Fruit fly (Drosophila melanogaster): ENCODE data around the gene CG17186.
A peak's percentile ranks its signal among the peaks of the same experiment; 100 is the strongest.

The CG17186 gene

dm6 chr3R:19908863-19909343 lies 31.6 kb upstream of the CG17186 start (continued):
- TF ChIP-seq vfl (GFP tag; optimal IDR thresholded peaks at IDR 0.05) (peak; percentile 82), CG8089 (GFP tag; optimal IDR thresholded peaks at IDR 0.05) (peak; percentile 81), cad (GFP tag; optimal IDR thresholded peaks at IDR 0.05) (no peak), Ada2b (GFP tag; IDR thresholded peaks at IDR 0.05) (peak; percentile 90), lola (GFP tag; optimal IDR thresholded peaks at IDR 0.05) (peak in 1 of 3 experiments; percentile 11), abd-A (tag; optimal IDR thresholded peaks at IDR 0.05) (no peak), aop (GFP tag; IDR thresholded peaks at IDR 0.05) (no peak), sr (GFP tag; IDR thresholded peaks at IDR 0.05) (peak; percentile 43; the same call in 2 of the 3 replicates), CG13775 (GFP tag; optimal IDR thresholded peaks at IDR 0.05) (peak; percentile 68), nerfin-1 (tag; optimal IDR thresholded peaks at IDR 0.05) (no peak), az2 (GFP tag; optimal IDR thresholded peaks at IDR 0.05) (peak; percentile 89), CG14965 (GFP tag; optimal IDR thresholded peaks at IDR 0.05; ENCODE audit: borderline replicate concordance) (no peak), peb (GFP tag; IDR thresholded peaks at IDR 0.05) (peak; percentile 67), CG13424 (tag; optimal IDR thresholded peaks at IDR 0.05) (peak; percentile 63), so (GFP tag; IDR thresholded peaks at IDR 0.05) (peak; percentile 77), Tbp (GFP tag; optimal IDR thresholded peaks at IDR 0.05) (no peak), gsb-n (tag; optimal IDR thresholded peaks at IDR 0.05) (peak; percentile 71), YL-1 (GFP tag; optimal IDR thresholded peaks at IDR 0.05) (no peak), h (optimal IDR thresholded peaks at IDR 0.05) (no peak), CG2199 (GFP tag; IDR thresholded peaks at IDR 0.05) (peak; percentile 73; the same call in 1 of the 3 replicates), repo (GFP tag; optimal IDR thresholded peaks at IDR 0.05) (peak; percentile 67), nerfin-2 (GFP tag; IDR thresholded peaks at IDR 0.05; ENCODE audit: partially characterized antibody) (no peak), gcm2 (GFP tag; optimal IDR thresholded peaks at IDR 0.05) (peak; percentile 56), ftz-f1 (GFP tag; optimal IDR thresholded peaks at IDR 0.05) (no peak), CG8281 (tag; optimal IDR thresholded peaks at IDR 0.05) (peak; percentile 34), CG2202 (tag; optimal IDR thresholded peaks at IDR 0.05) (peak; percentile 40), CG33557 (GFP tag; optimal IDR thresholded peaks at IDR 0.05) (no peak), BtbVII (GFP tag; optimal IDR thresholded peaks at IDR 0.05) (peak; percentile 70), CG30431 (GFP tag; optimal IDR thresholded peaks at IDR 0.05) (peak; percentile 72), Chrac-16 (GFP tag; optimal IDR thresholded peaks at IDR 0.05) (peak; percentile 79), sna (GFP tag; IDR thresholded peaks at IDR 0.05; ENCODE audit: partially characterized antibody) (no peak), ATbp (GFP tag; optimal IDR thresholded peaks at IDR 0.05) (peak; percentile 82), CG10431 (GFP tag; optimal IDR thresholded peaks at IDR 0.05) (no peak), hb (GFP tag; IDR thresholded peaks at IDR 0.05; ENCODE audit: partially characterized antibody) (no peak), Opbp (GFP tag; IDR thresholded peaks at IDR 0.05; ENCODE audit: partially characterized antibody) (no peak; the same call in 2 of the 3 replicates), Kr (GFP tag; optimal IDR thresholded peaks at IDR 0.05) (no peak), CG15696 (tag; optimal IDR thresholded peaks at IDR 0.05) (no peak), CG7839 (tag; optimal IDR thresholded peaks at IDR 0.05) (peak; percentile 78), CkIIα-i1 (GFP tag; IDR thresholded peaks at IDR 0.05) (0 out of 2 replicates have a peak, but pooled peaks have one; percentile 23), CG14860 (GFP tag; IDR thresholded peaks at IDR 0.05; ENCODE audit: partially characterized antibody) (no peak), Max (GFP tag; optimal IDR thresholded peaks at IDR 0.05) (peak; percentile 54), CG12942 (GFP tag; optimal IDR thresholded peaks at IDR 0.05) (peak; percentile 78), scrt (GFP tag; optimal IDR thresholded peaks at IDR 0.05) (peak; percentile 54), CG1529 (GFP tag; optimal IDR thresholded peaks at IDR 0.05) (peak; percentile 75), onecut (GFP tag; IDR thresholded peaks at IDR 0.05) (peak; percentile 78), CG18599 (GFP tag; optimal IDR thresholded peaks at IDR 0.05) (peak; percentile 88), ara (GFP tag; IDR thresholded peaks at IDR 0.05) (peak; percentile 82), CG18764 (GFP tag; optimal IDR thresholded peaks at IDR 0.05) (peak; percentile 70), CG10321 (GFP tag; IDR thresholded peaks at IDR 0.05) (peak; percentile 55; the same call in 1 of the 2 replicates), MESR4 (GFP tag; optimal IDR thresholded peaks at IDR 0.05) (no peak)

Data from whole organism, embryonic.